Fruit fly (Drosophila melanogaster): ENCODE measurements around the gene Peritrophin-15b.
A peak's percentile ranks its signal among the peaks of the same experiment; 100 is the strongest.

The Peritrophin-15b gene

DNA sequence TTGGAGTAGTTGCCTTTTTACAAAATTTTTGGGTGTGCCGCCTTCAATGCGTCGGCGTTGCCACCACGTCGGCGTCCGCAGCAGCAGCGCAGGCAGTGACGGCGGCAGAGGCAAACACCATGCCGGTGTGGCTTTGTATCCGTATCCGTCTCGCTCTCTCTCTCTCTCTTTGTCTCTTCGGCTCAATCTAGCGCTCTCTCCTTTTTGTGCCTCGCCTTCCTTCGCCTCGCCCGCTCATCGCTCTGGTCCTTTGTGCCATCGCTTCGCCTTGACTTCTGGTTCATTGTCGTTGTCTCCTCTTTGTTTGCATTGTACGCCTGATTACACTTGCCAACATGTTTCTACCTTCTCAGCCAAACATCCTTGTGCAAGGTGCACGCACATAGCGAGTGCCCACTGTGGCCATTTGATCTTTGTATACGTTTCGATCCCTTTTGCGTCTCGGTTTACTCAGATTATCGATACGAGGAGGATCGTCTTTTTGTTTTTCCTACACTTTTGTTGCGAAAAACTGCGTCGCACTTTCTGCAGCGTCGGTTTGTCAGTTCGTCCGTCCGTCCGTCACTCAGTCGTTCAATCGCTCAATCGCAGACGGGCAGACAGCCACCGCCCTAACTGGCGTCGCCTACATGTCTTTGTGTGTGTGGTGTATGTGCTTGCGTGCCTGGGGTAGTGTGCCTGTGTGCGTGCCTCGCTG is 21.8 kb upstream of the Peritrophin-15b start (continued):
- no peak for TF ChIP-seq Dfd (GFP tag; optimal IDR thresholded peaks at IDR 0.05)
- no peak for TF ChIP-seq CG17912 (GFP tag; optimal IDR thresholded peaks at IDR 0.05)
- TF ChIP-seq kah (GFP tag; optimal IDR thresholded peaks at IDR 0.05), result no peak
- no peak for TF ChIP-seq gfzf (GFP tag; optimal IDR thresholded peaks at IDR 0.05)
- peak; percentile 16 for TF ChIP-seq CG12236 (GFP tag; optimal IDR thresholded peaks at IDR 0.05)
- no peak for TF ChIP-seq PHDP (tag; optimal IDR thresholded peaks at IDR 0.05)
- no peak for TF ChIP-seq Camta (GFP tag; optimal IDR thresholded peaks at IDR 0.05)
- TF ChIP-seq chinmo (GFP tag; IDR thresholded peaks at IDR 0.05; ENCODE audit: partially characterized antibody), result 0 out of 4 replicates have a peak, but pooled peaks have one; percentile 16
- no peak for TF ChIP-seq Bgb (GFP tag; IDR thresholded peaks at IDR 0.05; ENCODE audit: partially characterized antibody)
- no peak for TF ChIP-seq salm (tag; optimal IDR thresholded peaks at IDR 0.05)
- TF ChIP-seq CG8359 (GFP tag; optimal IDR thresholded peaks at IDR 0.05; ENCODE audit: borderline replicate concordance), result no peak
- no peak for TF ChIP-seq GATAe (GFP tag; conservative IDR thresholded peaks at IDR 0.05)
- TF ChIP-seq sens (GFP tag), result peak; percentile 72
- no peak for TF ChIP-seq Blimp-1 (GFP tag; optimal IDR thresholded peaks at IDR 0.05)
- TF ChIP-seq Elba2 (GFP tag; optimal IDR thresholded peaks at IDR 0.05), result no peak
- TF ChIP-seq CG6791 (GFP tag; IDR thresholded peaks at IDR 0.05; ENCODE audit: partially characterized antibody), result no peak
- TF ChIP-seq bab2 (GFP tag; optimal IDR thresholded peaks at IDR 0.05), result peak; percentile 6
- TF ChIP-seq H15 (GFP tag; IDR thresholded peaks at IDR 0.05), result no peak
- TF ChIP-seq dan (GFP tag; IDR thresholded peaks at IDR 0.05), result no peak
- no peak; the same call in 2 of the 3 replicates for TF ChIP-seq CG17361 (GFP tag; IDR thresholded peaks at IDR 0.05)
- TF ChIP-seq Mrtf (GFP tag; IDR thresholded peaks at IDR 0.05), result no peak
- peak; percentile 57 for TF ChIP-seq HmgD (GFP tag; optimal IDR thresholded peaks at IDR 0.05)
- peak; percentile 73 to 90 for TF ChIP-seq Trl (optimal IDR thresholded peaks at IDR 0.05)
- peak; percentile 50 for TF ChIP-seq Trl (GFP tag; optimal IDR thresholded peaks at IDR 0.05)
- TF ChIP-seq nmo (GFP tag; optimal IDR thresholded peaks at IDR 0.05), result no peak
- TF ChIP-seq tio (GFP tag; optimal IDR thresholded peaks at IDR 0.05), result no peak
- peak; percentile 20 for TF ChIP-seq trem (tag; optimal IDR thresholded peaks at IDR 0.05)
- TF ChIP-seq unpg (GFP tag; optimal IDR thresholded peaks at IDR 0.05), result no peak
- peak; percentile 24; the same call in 1 of the 2 replicates for TF ChIP-seq CG10321 (GFP tag; IDR thresholded peaks at IDR 0.05)
- no peak for TF ChIP-seq sob (GFP tag; IDR thresholded peaks at IDR 0.05)
- no peak for TF ChIP-seq CG7963 (GFP tag; IDR thresholded peaks at IDR 0.05; ENCODE audit: partially characterized antibody)
- no peak for TF ChIP-seq CG10654 (GFP tag; optimal IDR thresholded peaks at IDR 0.05)
- no peak for TF ChIP-seq CG10274 (GFP tag; optimal IDR thresholded peaks at IDR 0.05)
- no peak for TF ChIP-seq CG15011 (GFP tag; optimal IDR thresholded peaks at IDR 0.05)
- no peak for TF ChIP-seq fd102C (GFP tag; optimal IDR thresholded peaks at IDR 0.05)
- no peak for TF ChIP-seq Stat92E (GFP tag; optimal IDR thresholded peaks at IDR 0.05)
- TF ChIP-seq Meics (GFP tag; optimal IDR thresholded peaks at IDR 0.05), result peak; percentile 36
- no peak for TF ChIP-seq br (optimal IDR thresholded peaks at IDR 0.05)
- TF ChIP-seq Spps (tag; optimal IDR thresholded peaks at IDR 0.05), result no peak
- no peak for TF ChIP-seq dimm (GFP tag; IDR thresholded peaks at IDR 0.05)
- no peak for TF ChIP-seq sna (GFP tag; IDR thresholded peaks at IDR 0.05; ENCODE audit: partially characterized antibody)
- TF ChIP-seq NfI (GFP tag; optimal IDR thresholded peaks at IDR 0.05), result no peak
- TF ChIP-seq repo (GFP tag; optimal IDR thresholded peaks at IDR 0.05), result no peak
- no peak for TF ChIP-seq prd (optimal IDR thresholded peaks at IDR 0.05)
- TF ChIP-seq prd (GFP tag; IDR thresholded peaks at IDR 0.05), result no peak
- no peak for TF ChIP-seq da (GFP tag; optimal IDR thresholded peaks at IDR 0.05)
- TF ChIP-seq CG10209 (GFP tag; optimal IDR thresholded peaks at IDR 0.05), result peak; percentile 51
- TF ChIP-seq CG33213 (GFP tag; optimal IDR thresholded peaks at IDR 0.05), result no peak
- TF ChIP-seq CG10462 (GFP tag; optimal IDR thresholded peaks at IDR 0.05), result no peak
- TF ChIP-seq crol (GFP tag; IDR thresholded peaks at IDR 0.05), result no peak; the same call in 1 of the 2 replicates
- TF ChIP-seq chn (GFP tag; optimal IDR thresholded peaks at IDR 0.05), result peak; percentile 42
